Fruit fly (Drosophila melanogaster): ENCODE data around the gene CG12991.

- TF ChIP-seq CG32264 (GFP tag; optimal IDR thresholded peaks at IDR 0.05) (no peak), psq (GFP tag; optimal IDR thresholded peaks at IDR 0.05) (peak; percentile 38), pan (optimal IDR thresholded peaks at IDR 0.05) (no peak), Hr78 (GFP tag; optimal IDR thresholded peaks at IDR 0.05) (no peak), br (GFP tag; optimal IDR thresholded peaks at IDR 0.05) (no peak), Jra (GFP tag; optimal IDR thresholded peaks at IDR 0.05) (no peak), Abd-B (GFP tag; optimal IDR thresholded peaks at IDR 0.05) (no peak), usp (GFP tag; optimal IDR thresholded peaks at IDR 0.05) (no peak), h (GFP tag; optimal IDR thresholded peaks at IDR 0.05) (peak; percentile 14), OdsH (GFP tag; optimal IDR thresholded peaks at IDR 0.05) (no peak), lola (GFP tag; optimal IDR thresholded peaks at IDR 0.05) (no peak), Dif (GFP tag; optimal IDR thresholded peaks at IDR 0.05; ENCODE audit: partially characterized antibody) (no peak), ey (GFP tag; optimal IDR thresholded peaks at IDR 0.05) (no peak), Myc (optimal IDR thresholded peaks at IDR 0.05) (no peak)
Measured at dm6 chrX:17545580-17545979, 34.1 kb upstream of the CG12991 start.

Measured in whole organism, wandering third instar larva.